Worm (Caenorhabditis elegans) whole organism, midembryonic: Measurements from ENCODE around the gene Y70C5A.4.

Experiments
- med-1 ChIP-seq: sonication (generic microtip); optimal IDR thresholded peaks from 2 replicates; lab custom pipeline; 2017; ENCODE audit warnings: missing genetic modification characterization, mild to moderate bottlenecking, missing compliant biosample characterization, antibody characterized with exemption, missing genetic modification reagents; ENCODE audit not compliant: insufficient read depth
- tab-1 ChIP-seq: fragments of 200-800 bp; sonication (Bioruptor generic); IDR thresholded peaks from 2 replicates; pipeline ENCODE4 v1.3.6; 2022; ENCODE audit warnings: missing genetic modification characterization, missing compliant biosample characterization
- ztf-29 ChIP-seq: fragments of 200-800 bp; sonication (Bioruptor generic); IDR thresholded peaks from 2 replicates; pipeline ENCODE4 v1.3.6; 2022; ENCODE audit warnings: missing genetic modification reagents, missing genetic modification characterization, missing compliant biosample characterization

DNA sequence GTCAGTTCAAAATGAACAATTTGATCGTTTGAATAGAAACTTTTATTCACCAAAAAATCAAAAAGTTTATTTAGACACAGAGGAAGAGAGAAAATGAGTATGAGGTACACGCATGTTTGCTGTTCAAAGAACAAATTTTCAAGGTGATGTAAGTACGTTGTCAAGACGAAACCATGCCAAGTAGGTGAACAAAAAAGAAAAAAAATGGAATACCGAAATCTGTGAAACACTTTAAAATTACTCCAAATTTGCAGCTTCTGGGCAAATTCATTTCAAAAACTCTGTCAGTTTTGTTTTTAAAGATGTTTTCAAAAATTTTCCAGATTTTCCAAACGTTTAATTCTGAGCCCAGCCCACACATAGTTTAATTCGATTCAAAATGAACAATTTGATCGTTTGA, 37.1 kb upstream of the Y70C5A.4 start, which contains the start of gene nhr-271:
- TF ChIP-seq ztf-29 (GFP tag; lab: Robert Waterston, UW) (no peak), tab-1 (GFP tag; lab: Robert Waterston, UW) (no peak), med-1 (GFP tag; lab: Kevin White, UChicago) (no peak)
